Worm (Caenorhabditis elegans) whole organism, L4 larva: ENCODE results near the gene F22E5.8.

ENCODE experiments used
- Y5F2A.4 ChIP-seq: fragments of 200-800 bp; sonication (Bioruptor generic); optimal IDR thresholded peaks from 2 replicates; lab custom pipeline; 2018; ENCODE audit warnings: mild to moderate bottlenecking, missing genetic modification characterization, missing compliant biosample characterization
- ZK337.2 ChIP-seq: fragments of 200-800 bp; sonication (Bioruptor generic); IDR thresholded peaks from 2 replicates; pipeline ENCODE4 v1.3.6; 2022; ENCODE audit warnings: missing genetic modification reagents, missing genetic modification characterization, missing compliant biosample characterization
- aly-2 ChIP-seq: sonication (generic microtip); optimal IDR thresholded peaks from 2 replicates; lab custom pipeline; 2018; ENCODE audit warnings: missing biosample characterization, missing genetic modification characterization
- jun-1 ChIP-seq: fragments of 150-350 bp; optimal IDR thresholded peaks from 2 replicates; lab custom pipeline; 2014; ENCODE audit warnings: missing biosample characterization, missing genetic modification reagents, missing genetic modification characterization
- lsy-2 ChIP-seq, 2 experiments: fragments of 150-350 bp in 1 of 2; sonication (generic microtip) in 1 of 2; optimal IDR thresholded peaks; 2 replicates each; lab custom pipeline; 2014 to 2017; ENCODE audit warnings: missing biosample characterization in 2 of 2, missing genetic modification characterization in 2 of 2
- nhr-237 ChIP-seq: sonication (generic microtip); optimal IDR thresholded peaks from 2 replicates; lab custom pipeline; 2017; ENCODE audit warnings: missing biosample characterization, missing genetic modification characterization
- nhr-76 ChIP-seq: fragments of 150-350 bp; optimal IDR thresholded peaks from 2 replicates; lab custom pipeline; 2014; ENCODE audit warnings: missing biosample characterization, missing genetic modification characterization
- nhr-77 ChIP-seq: fragments of 150-350 bp; optimal IDR thresholded peaks from 2 replicates; lab custom pipeline; 2014; ENCODE audit warnings: missing biosample characterization, missing genetic modification characterization
- skn-1 ChIP-seq: fragments of 150-350 bp; optimal IDR thresholded peaks from 2 replicates; lab custom pipeline; 2014; ENCODE audit warnings: missing biosample characterization, missing genetic modification characterization
- tag-97 ChIP-seq: fragments of 200-800 bp; sonication (Bioruptor generic); IDR thresholded peaks from 2 replicates; pipeline ENCODE4 v1.3.6; 2022; ENCODE audit warnings: missing genetic modification characterization, missing compliant biosample characterization
- unc-62 ChIP-seq, 3 experiments: fragments of 150-350 bp in 1 of 3; sonication (generic microtip); optimal IDR thresholded peaks in 2 of 3; peaks in 1 of 3; 1 replicate in 1 of 3; 2 replicates in 2 of 3; lab custom pipeline; 2014 to 2017; ENCODE audit warnings: missing biosample characterization in 3 of 3, missing genetic modification characterization in 3 of 3, missing genetic modification reagents in 3 of 3, missing genotype in 1 of 3
- zfp-2 ChIP-seq: sonication (generic microtip); optimal IDR thresholded peaks from 2 replicates; lab custom pipeline; 2016; ENCODE audit warnings: mild to moderate bottlenecking, missing genetic modification characterization, missing compliant biosample characterization
- zfp-3 ChIP-seq: fragments of 200-800 bp; sonication (Bioruptor generic); conservative IDR thresholded peaks from 2 replicates; pipeline ENCODE4 v1.3.6; 2022; ENCODE audit warnings: missing genetic modification reagents, missing genetic modification characterization, missing compliant biosample characterization

DNA sequence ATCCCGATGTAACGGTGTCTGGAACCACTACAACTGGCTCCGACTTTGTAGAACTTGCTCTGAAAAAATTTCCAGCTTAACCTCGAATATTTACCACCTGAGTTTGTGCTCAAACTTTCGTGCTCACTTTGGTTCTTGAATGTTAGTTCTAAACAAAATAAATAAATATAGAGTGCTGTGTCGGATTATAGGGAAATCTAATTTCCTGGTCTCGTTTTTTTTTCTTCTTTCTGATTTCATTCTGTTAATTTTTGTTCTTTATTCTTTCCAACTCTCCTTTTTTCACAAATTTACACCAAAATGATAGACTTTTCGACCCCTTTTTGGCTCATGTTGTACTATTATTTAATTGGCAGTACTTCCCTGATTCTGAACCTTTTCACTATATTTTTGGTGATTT lies 10.6 kb upstream of the F22E5.8 start, which contains the start of gene sri-37:
- TF ChIP-seq unc-62 (GFP tag; optimal IDR thresholded peaks at IDR 0.05 in 1 of 2; lab: Kevin White, UChicago) (no peak), unc-62 (tag; optimal IDR thresholded peaks at IDR 0.05; lab: Kevin White, UChicago) (no peak), skn-1 (no peak), jun-1 (tag; lab: Kevin White, UChicago) (no peak), nhr-237 (tag; lab: Kevin White, UChicago) (no peak), nhr-77 (no peak), zfp-3 (no peak), Y5F2A.4 (no peak), aly-2 (tag; lab: Kevin White, UChicago) (no peak), zfp-2 (tag; lab: Kevin White, UChicago) (no peak), nhr-76 (tag; lab: Kevin White, UChicago) (no peak), lsy-2 (tag; optimal IDR thresholded peaks at IDR 0.05; lab: Kevin White, UChicago) (no peak), tag-97 (GFP tag; lab: Robert Waterston, UW) (no peak), ZK337.2 (GFP tag; lab: Robert Waterston, UW) (no peak)
